Fruit fly (Drosophila melanogaster): Measurements from ENCODE around the gene GluRIIB.

Gene GluRIIB

dm6 chr2L:5523848-5524473 is 35.2 kb upstream of the GluRIIB start, which contains the start of the genes Vps52 and Elp4 (continued):
- TF ChIP-seq Hr51 (GFP tag; optimal IDR thresholded peaks at IDR 0.05) (peak in 1 of 2 experiments; percentile 41), usp (GFP tag; optimal IDR thresholded peaks at IDR 0.05) (no peak), CG14710 (tag; optimal IDR thresholded peaks at IDR 0.05) (peak; percentile 99), CG7928 (GFP tag; optimal IDR thresholded peaks at IDR 0.05) (no peak), aop (GFP tag; IDR thresholded peaks at IDR 0.05) (no peak), eve (GFP tag; optimal IDR thresholded peaks at IDR 0.05) (no peak), Gsc (GFP tag; IDR thresholded peaks at IDR 0.05) (no peak), maf-S (GFP tag; optimal IDR thresholded peaks at IDR 0.05) (peak; percentile 48), H2.0 (GFP tag; IDR thresholded peaks at IDR 0.05) (peak; percentile 53), HmgD (GFP tag; optimal IDR thresholded peaks at IDR 0.05) (no peak), dm (GFP tag; optimal IDR thresholded peaks at IDR 0.05) (peak; percentile 43), CG8478 (optimal IDR thresholded peaks at IDR 0.05) (no peak), CG12744 (GFP tag; optimal IDR thresholded peaks at IDR 0.05) (peak; percentile 42), CG13296 (GFP tag; optimal IDR thresholded peaks at IDR 0.05) (peak; percentile 79), CG8281 (tag; optimal IDR thresholded peaks at IDR 0.05) (no peak), stwl (tag; optimal IDR thresholded peaks at IDR 0.05) (peak; percentile 36), CG18476 (GFP tag; optimal IDR thresholded peaks at IDR 0.05) (no peak), CG12299 (tag; optimal IDR thresholded peaks at IDR 0.05) (peak; percentile 60), insv (GFP tag; optimal IDR thresholded peaks at IDR 0.05) (peak in 1 of 2 experiments; percentile 51), stc (GFP tag; IDR thresholded peaks at IDR 0.05) (peak; percentile 57), Stat92E (GFP tag; optimal IDR thresholded peaks at IDR 0.05) (no peak), CG8765 (GFP tag; IDR thresholded peaks at IDR 0.05) (no peak), Kr (GFP tag; optimal IDR thresholded peaks at IDR 0.05) (no peak), CG17328 (GFP tag; IDR thresholded peaks at IDR 0.05) (peak; percentile 58), cg (GFP tag; optimal IDR thresholded peaks at IDR 0.05) (no peak), CG1602 (GFP tag; optimal IDR thresholded peaks at IDR 0.05) (peak; percentile 78), ken (GFP tag; IDR thresholded peaks at IDR 0.05) (peak; percentile 56; the same call in 1 of the 3 replicates), nerfin-2 (GFP tag; IDR thresholded peaks at IDR 0.05; ENCODE audit: partially characterized antibody) (peak; percentile 67), Asciz (GFP tag; optimal IDR thresholded peaks at IDR 0.05) (no peak), Sry-β (GFP tag; optimal IDR thresholded peaks at IDR 0.05) (peak; percentile 79), CG3065 (GFP tag; optimal IDR thresholded peaks at IDR 0.05) (no peak), Ada2b (GFP tag; IDR thresholded peaks at IDR 0.05) (peak; percentile 56), shn (GFP tag; optimal IDR thresholded peaks at IDR 0.05) (peak; percentile 14), sna (GFP tag; IDR thresholded peaks at IDR 0.05; ENCODE audit: partially characterized antibody) (peak; percentile 61; the same call in 1 of the 2 replicates), Hey (tag; optimal IDR thresholded peaks at IDR 0.05) (no peak), NC2β (GFP tag; optimal IDR thresholded peaks at IDR 0.05) (peak; percentile 34), HLHmδ (GFP tag; optimal IDR thresholded peaks at IDR 0.05) (no peak), E2f1 (GFP tag; IDR thresholded peaks at IDR 0.05) (peak; percentile 66), Lpt (GFP tag; optimal IDR thresholded peaks at IDR 0.05) (no peak), CG15011 (GFP tag; optimal IDR thresholded peaks at IDR 0.05) (no peak), CG30431 (GFP tag; optimal IDR thresholded peaks at IDR 0.05) (peak; percentile 21), ttk (GFP tag; IDR thresholded peaks at IDR 0.05) (peak; percentile 58), H15 (GFP tag; IDR thresholded peaks at IDR 0.05) (peak; percentile 59; the same call in 1 of the 3 replicates), CG10209 (GFP tag; optimal IDR thresholded peaks at IDR 0.05) (peak; percentile 71), CG34376 (GFP tag; optimal IDR thresholded peaks at IDR 0.05) (peak; percentile 49), dimm (GFP tag; IDR thresholded peaks at IDR 0.05) (no peak), CG31365 (tag; optimal IDR thresholded peaks at IDR 0.05) (no peak), CrebB (tag; optimal IDR thresholded peaks at IDR 0.05) (no peak), CG4617 (GFP tag; optimal IDR thresholded peaks at IDR 0.05; ENCODE audit: borderline replicate concordance) (peak; percentile 24), sqz (GFP tag; optimal IDR thresholded peaks at IDR 0.05) (no peak)

All from whole organism, embryonic.